Worm (Caenorhabditis elegans) whole organism, L2 larva: ENCODE measurements around the gene npr-28.

Experiments
- C34F6.9 ChIP-seq: fragments of 150-350 bp; optimal IDR thresholded peaks from 2 replicates; lab custom pipeline; 2014; ENCODE audit warnings: missing biosample characterization, missing genetic modification characterization
- F13H6.1 ChIP-seq: sonication (generic microtip); optimal IDR thresholded peaks from 2 replicates; lab custom pipeline; 2016; ENCODE audit warnings: missing genetic modification characterization, missing compliant biosample characterization
- R02D3.7 ChIP-seq: fragments of 150-350 bp; optimal IDR thresholded peaks from 2 replicates; lab custom pipeline; 2014; ENCODE audit warnings: missing biosample characterization, missing genetic modification characterization
- Y55F3AM.14 ChIP-seq: fragments of 200-800 bp; sonication (Bioruptor generic); optimal IDR thresholded peaks from 2 replicates; lab custom pipeline; 2018; ENCODE audit warnings: mild to moderate bottlenecking, missing genetic modification characterization, missing compliant biosample characterization
- ZK546.5 ChIP-seq: sonication (generic microtip); optimal IDR thresholded peaks from 2 replicates; lab custom pipeline; 2017; ENCODE audit warnings: missing biosample characterization, missing genetic modification characterization
- alr-1 ChIP-seq: fragments of 150-350 bp; optimal IDR thresholded peaks from 2 replicates; lab custom pipeline; 2014; ENCODE audit warnings: missing biosample characterization, missing genetic modification characterization
- ama-1 ChIP-seq: fragments of 150-350 bp; optimal IDR thresholded peaks from 2 replicates; lab custom pipeline; 2018; ENCODE audit warnings: inconsistent platforms
- ceh-16 ChIP-seq: fragments of 150-350 bp; optimal IDR thresholded peaks from 2 replicates; lab custom pipeline; 2014; ENCODE audit warnings: missing biosample characterization, missing genetic modification characterization
- ceh-82 ChIP-seq: fragments of 150-350 bp; optimal IDR thresholded peaks from 2 replicates; lab custom pipeline; 2014; ENCODE audit warnings: missing biosample characterization, missing genetic modification characterization
- crh-2 ChIP-seq: sonication (generic microtip); optimal IDR thresholded peaks from 2 replicates; lab custom pipeline; 2017; ENCODE audit warnings: missing biosample characterization, missing genetic modification characterization
- dmd-4 ChIP-seq: sonication (generic microtip); optimal IDR thresholded peaks from 2 replicates; lab custom pipeline; 2017; ENCODE audit warnings: missing biosample characterization, missing genetic modification characterization
- egl-27 ChIP-seq: sonication (generic microtip); optimal IDR thresholded peaks from 3 replicates; lab custom pipeline; 2017; ENCODE audit warnings: missing biosample characterization, missing genetic modification reagents, missing genetic modification characterization
- elt-1 ChIP-seq: fragments of 150-350 bp; optimal IDR thresholded peaks from 2 replicates; lab custom pipeline; 2014; ENCODE audit warnings: missing biosample characterization, missing genetic modification characterization
- fos-1 ChIP-seq: fragments of 150-350 bp; optimal IDR thresholded peaks from 2 replicates; lab custom pipeline; 2014; ENCODE audit warnings: missing biosample characterization, missing genetic modification characterization
- gmeb-1 ChIP-seq: fragments of 150-350 bp; optimal IDR thresholded peaks from 2 replicates; lab custom pipeline; 2014; ENCODE audit warnings: missing biosample characterization, missing genetic modification characterization
- lin-11 ChIP-seq: fragments of 150-350 bp; sonication (generic microtip); optimal IDR thresholded peaks from 2 replicates; lab custom pipeline; 2014; ENCODE audit warnings: missing biosample characterization, missing genetic modification characterization, inconsistent platforms, mixed read lengths
- lin-13 ChIP-seq: fragments of 150-350 bp; optimal IDR thresholded peaks from 2 replicates; lab custom pipeline; 2014; ENCODE audit warnings: missing biosample characterization, missing genetic modification reagents, missing genetic modification characterization
- lsy-2 ChIP-seq, 2 experiments: fragments of 150-350 bp in 1 of 2; sonication (generic microtip) in 1 of 2; optimal IDR thresholded peaks; 2 replicates each; lab custom pipeline; 2014 to 2017; ENCODE audit warnings: missing biosample characterization in 2 of 2, missing genetic modification characterization in 2 of 2
- mab-5 ChIP-seq: fragments of 150-350 bp; optimal IDR thresholded peaks from 2 replicates; lab custom pipeline; 2014; ENCODE audit warnings: missing biosample characterization, missing genetic modification characterization
- mbf-1 ChIP-seq: sonication (generic microtip); optimal IDR thresholded peaks from 2 replicates; lab custom pipeline; 2017; ENCODE audit warnings: missing biosample characterization, missing genetic modification characterization
- mdl-1 ChIP-seq, 2 experiments: fragments of 150-350 bp in 1 of 2; sonication (generic microtip) in 1 of 2; optimal IDR thresholded peaks; 2 replicates each; lab custom pipeline; 2017; ENCODE audit warnings: missing biosample characterization in 2 of 2, missing genetic modification characterization in 2 of 2
- nhr-10 ChIP-seq: sonication (generic microtip); optimal IDR thresholded peaks from 2 replicates; lab custom pipeline; 2017; ENCODE audit warnings: missing biosample characterization, missing genetic modification characterization
- nhr-11 ChIP-seq: fragments of 150-350 bp; optimal IDR thresholded peaks from 2 replicates; lab custom pipeline; 2014; ENCODE audit warnings: missing biosample characterization, missing genetic modification characterization
- nhr-129 ChIP-seq: fragments of 150-350 bp; optimal IDR thresholded peaks from 2 replicates; lab custom pipeline; 2014; ENCODE audit warnings: missing biosample characterization, missing genetic modification characterization
- nhr-21 ChIP-seq: fragments of 150-350 bp; optimal IDR thresholded peaks from 2 replicates; lab custom pipeline; 2014; ENCODE audit warnings: missing biosample characterization, missing genetic modification characterization
- nhr-23 ChIP-seq: fragments of 150-350 bp; optimal IDR thresholded peaks from 2 replicates; lab custom pipeline; 2014; ENCODE audit warnings: missing biosample characterization, missing genetic modification reagents, missing genetic modification characterization
- nhr-237 ChIP-seq: fragments of 150-350 bp; optimal IDR thresholded peaks from 2 replicates; lab custom pipeline; 2014; ENCODE audit warnings: missing biosample characterization, missing genetic modification characterization
- nhr-25 ChIP-seq: fragments of 150-350 bp; sonication (generic microtip); optimal IDR thresholded peaks from 3 replicates; lab custom pipeline; 2014; ENCODE audit warnings: missing biosample characterization, missing genetic modification characterization
- nhr-6 ChIP-seq: fragments of 150-350 bp; optimal IDR thresholded peaks from 2 replicates; lab custom pipeline; 2014; ENCODE audit warnings: missing biosample characterization, missing genetic modification characterization
- sem-4 ChIP-seq: fragments of 150-350 bp; optimal IDR thresholded peaks from 2 replicates; lab custom pipeline; 2014; ENCODE audit warnings: missing biosample characterization, missing genetic modification reagents, missing genetic modification characterization
- skn-1 ChIP-seq: sonication (generic microtip); optimal IDR thresholded peaks from 2 replicates; lab custom pipeline; 2017; ENCODE audit warnings: missing biosample characterization, missing genetic modification characterization
- sma-3 ChIP-seq: sonication (generic microtip); optimal IDR thresholded peaks from 2 replicates; lab custom pipeline; 2016; ENCODE audit warnings: missing genetic modification reagents, missing genetic modification characterization, missing compliant biosample characterization
- snpc-4 ChIP-seq: fragments of 150-350 bp; optimal IDR thresholded peaks from 2 replicates; lab custom pipeline; 2014; ENCODE audit warnings: missing biosample characterization, missing genetic modification characterization
- unc-39 ChIP-seq: fragments of 150-350 bp; optimal IDR thresholded peaks from 2 replicates; lab custom pipeline; 2014; ENCODE audit warnings: missing biosample characterization, missing genetic modification characterization
- unc-55 ChIP-seq: fragments of 150-350 bp; sonication (generic microtip); optimal IDR thresholded peaks from 3 replicates; lab custom pipeline; 2014; ENCODE audit warnings: missing biosample characterization, missing genetic modification reagents, missing genetic modification characterization
- unc-62 ChIP-seq: fragments of 150-350 bp; optimal IDR thresholded peaks from 2 replicates; lab custom pipeline; 2014; ENCODE audit warnings: missing biosample characterization, missing genetic modification reagents, missing genetic modification characterization
- zag-1 ChIP-seq: fragments of 150-350 bp; optimal IDR thresholded peaks from 2 replicates; lab custom pipeline; 2014; ENCODE audit warnings: missing biosample characterization, missing genetic modification characterization
- ztf-1 ChIP-seq: fragments of 200-800 bp; sonication (Bioruptor generic); conservative IDR thresholded peaks from 2 replicates; pipeline ENCODE4 v1.3.6; 2022; ENCODE audit warnings: missing genetic modification characterization, missing compliant biosample characterization
- ztf-11 ChIP-seq: sonication (generic microtip); optimal IDR thresholded peaks from 2 replicates; lab custom pipeline; 2017; ENCODE audit warnings: missing biosample characterization, missing genetic modification characterization
- ztf-4 ChIP-seq: fragments of 150-350 bp; optimal IDR thresholded peaks from 2 replicates; lab custom pipeline; 2014; ENCODE audit warnings: missing biosample characterization, missing genetic modification characterization

Gene npr-28

ce11 chrX:8354284-8354784, 3.5 kb upstream of the npr-28 start:
- no peak for TF ChIP-seq skn-1 (tag; lab: Kevin White, UChicago)
- no peak for TF ChIP-seq egl-27
- TF ChIP-seq nhr-6 (tag; lab: Kevin White, UChicago): no peak
- TF ChIP-seq snpc-4 (tag; lab: Kevin White, UChicago): no peak
- no peak for TF ChIP-seq nhr-25 (tag; lab: Kevin White, UChicago)
- no peak for TF ChIP-seq nhr-129 (tag; lab: Kevin White, UChicago)
- no peak for TF ChIP-seq nhr-21 (tag; lab: Kevin White, UChicago)
- no peak for TF ChIP-seq ceh-16
- TF ChIP-seq gmeb-1 (tag; lab: Kevin White, UChicago): no peak
- no peak for TF ChIP-seq F13H6.1 (tag; lab: Kevin White, UChicago)
- TF ChIP-seq unc-55 (GFP tag; lab: Kevin White, UChicago): no peak
- TF ChIP-seq ama-1 (lab: Kevin White, UChicago): no peak
- no peak for TF ChIP-seq nhr-11 (tag; lab: Kevin White, UChicago)
- no peak for TF ChIP-seq ztf-11 (tag; lab: Kevin White, UChicago)
- no peak for TF ChIP-seq lsy-2 (tag; optimal IDR thresholded peaks at IDR 0.05; lab: Kevin White, UChicago)
- no peak for TF ChIP-seq fos-1 (tag; lab: Kevin White, UChicago)
- TF ChIP-seq dmd-4 (tag; lab: Kevin White, UChicago): no peak
- TF ChIP-seq mbf-1 (tag; lab: Kevin White, UChicago): no peak
- no peak for TF ChIP-seq nhr-10 (tag; lab: Kevin White, UChicago)

- TF ChIP-seq skn-1 (tag; lab: Kevin White, UChicago) (no peak), egl-27 (no peak), gmeb-1 (tag; lab: Kevin White, UChicago) (no peak), snpc-4 (tag; lab: Kevin White, UChicago) (no peak), nhr-23 (tag; lab: Kevin White, UChicago) (no peak), fos-1 (tag; lab: Kevin White, UChicago) (no peak), nhr-237 (tag; lab: Kevin White, UChicago) (no peak), nhr-10 (tag; lab: Kevin White, UChicago) (no peak), ZK546.5 (tag; lab: Kevin White, UChicago) (no peak)
Measured at ce11 chrX:8346248-8346647, 4.6 kb downstream of the npr-28 start, which contains the start of gene drd-5. drd-5 (minus strand) TSS chrX:8346348.

ce11 chrX:8341675-8342074, 9.2 kb downstream of the npr-28 start, which contains the start of gene F55E10.1:
F55E10.1 (plus strand) TSS chrX:8341975.
- TF ChIP-seq C34F6.9 (tag; lab: Kevin White, UChicago): no peak
- no peak for TF ChIP-seq unc-55 (GFP tag; lab: Kevin White, UChicago)
- TF ChIP-seq R02D3.7 (tag; lab: Kevin White, UChicago): no peak
- TF ChIP-seq sma-3 (GFP tag; lab: Kevin White, UChicago): no peak
- no peak for TF ChIP-seq zag-1 (tag; lab: Kevin White, UChicago)
- TF ChIP-seq egl-27: no peak
- TF ChIP-seq nhr-129 (tag; lab: Kevin White, UChicago): no peak
- no peak for TF ChIP-seq sem-4 (tag; lab: Kevin White, UChicago)
- TF ChIP-seq Y55F3AM.14 (GFP tag; lab: Kevin White, UChicago): no peak
- TF ChIP-seq crh-2 (tag; lab: Kevin White, UChicago): no peak
- TF ChIP-seq dmd-4 (tag; lab: Kevin White, UChicago): no peak
- TF ChIP-seq ceh-82 (tag; lab: Kevin White, UChicago): no peak
- TF ChIP-seq ama-1 (lab: Kevin White, UChicago): no peak
- TF ChIP-seq nhr-6 (tag; lab: Kevin White, UChicago): no peak
- TF ChIP-seq lin-11 (tag; lab: Kevin White, UChicago): no peak
- TF ChIP-seq ztf-4 (tag; lab: Kevin White, UChicago): no peak

- TF ChIP-seq ztf-1 (GFP tag; lab: Robert Waterston, UW) (no peak), nhr-10 (tag; lab: Kevin White, UChicago) (no peak), elt-1 (no peak), alr-1 (tag; lab: Kevin White, UChicago) (no peak), unc-55 (GFP tag; lab: Kevin White, UChicago) (no peak), lin-13 (GFP tag; lab: Kevin White, UChicago) (no peak), mdl-1 (tag; optimal IDR thresholded peaks at IDR 0.05; lab: Kevin White, UChicago) (no peak), nhr-25 (tag; lab: Kevin White, UChicago) (no peak), mab-5 (no peak), ZK546.5 (tag; lab: Kevin White, UChicago) (no peak), nhr-6 (tag; lab: Kevin White, UChicago) (no peak), nhr-237 (tag; lab: Kevin White, UChicago) (no peak), egl-27 (no peak), unc-39 (no peak), unc-62 (GFP tag; lab: Kevin White, UChicago) (no peak), ztf-4 (tag; lab: Kevin White, UChicago) (no peak), lsy-2 (tag; optimal IDR thresholded peaks at IDR 0.05; lab: Kevin White, UChicago) (no peak), mbf-1 (tag; lab: Kevin White, UChicago) (no peak)
Measured at ce11 chrX:8340393-8340792, 10.5 kb downstream of the npr-28 start, which contains the start of gene F55E10.2. F55E10.2 (plus strand) TSS chrX:8340693.
